Worm (Caenorhabditis elegans) whole organism, L1 larva: ENCODE results near the gene K06A9.2.
A peak's percentile ranks its signal among the peaks of the same experiment; 100 is the strongest.

Source experiments
- ama-1 ChIP-seq: fragments of 150-350 bp; optimal IDR thresholded peaks from 2 replicates; lab custom pipeline; 2014
- fkh-10 ChIP-seq: sonication (generic microtip); optimal IDR thresholded peaks from 2 replicates; lab custom pipeline; 2017; ENCODE audit warnings: missing biosample characterization, missing genetic modification reagents, missing genetic modification characterization
- lin-39 ChIP-seq: fragments of 150-350 bp; optimal IDR thresholded peaks from 2 replicates; lab custom pipeline; 2014; ENCODE audit warnings: missing biosample characterization, missing genetic modification reagents, missing genetic modification characterization
- pqm-1 ChIP-seq: sonication (generic microtip); optimal IDR thresholded peaks from 3 replicates; lab custom pipeline; 2017; ENCODE audit warnings: missing biosample characterization, missing genetic modification characterization
- skn-1 ChIP-seq: fragments of 150-350 bp; optimal IDR thresholded peaks from 2 replicates; lab custom pipeline; 2014; ENCODE audit warnings: missing biosample characterization, missing genetic modification characterization
- xbp-1 ChIP-seq: sonication (generic microtip); optimal IDR thresholded peaks from 2 replicates; lab custom pipeline; 2016; ENCODE audit warnings: missing genetic modification characterization, missing compliant biosample characterization

- TF ChIP-seq lin-39 (tag; lab: Kevin White, UChicago) (no peak), skn-1 (tag; lab: Kevin White, UChicago) (peak; percentile 23), ama-1 (lab: Kevin White, UChicago) (no peak), xbp-1 (no peak), fkh-10 (GFP tag; lab: Kevin White, UChicago) (no peak), pqm-1 (tag; lab: Kevin White, UChicago) (no peak)
These were observed 44.0 kb upstream of the K06A9.2 start for ce11 chrX:1492174-1492573.
